Worm (Caenorhabditis elegans): Measurements from ENCODE around the gene alr-1.

The alr-1 gene

ce11 chrX:11125520-11125919 lies at the start of gene alr-1:
Gene alr-1, minus strand, starts transcription at chrX:11125620.
- TF ChIP-seq lsy-12 (tag; optimal IDR thresholded peaks at IDR 0.05) = no peak
- no peak for TF ChIP-seq zag-1 (tag; optimal IDR thresholded peaks at IDR 0.05)
- no peak for TF ChIP-seq ceh-28 (tag; optimal IDR thresholded peaks at IDR 0.05)
- no peak for TF ChIP-seq egl-27 (tag; optimal IDR thresholded peaks at IDR 0.05)
- TF ChIP-seq elt-2 (tag; optimal IDR thresholded peaks at IDR 0.05) = no peak
- TF ChIP-seq egl-5 (tag; optimal IDR thresholded peaks at IDR 0.05) = no peak
- no peak for TF ChIP-seq jun-1 (tag; optimal IDR thresholded peaks at IDR 0.05)
- no peak for TF ChIP-seq ceh-16 (tag; optimal IDR thresholded peaks at IDR 0.05)
- no peak for TF ChIP-seq snpc-4 (tag; optimal IDR thresholded peaks at IDR 0.05)
- no peak for TF ChIP-seq pqm-1 (tag; optimal IDR thresholded peaks at IDR 0.05)
- no peak for TF ChIP-seq ceh-9 (tag; optimal IDR thresholded peaks at IDR 0.05)
- no peak for TF ChIP-seq nfya-1 (tag; optimal IDR thresholded peaks at IDR 0.05; ENCODE audit: insufficient read depth)
- TF ChIP-seq nhr-77 (tag; optimal IDR thresholded peaks at IDR 0.05) = no peak
- TF ChIP-seq nhr-23 (tag; optimal IDR thresholded peaks at IDR 0.05) = no peak
- TF ChIP-seq ceh-82 (tag; optimal IDR thresholded peaks at IDR 0.05) = no peak
- no peak for TF ChIP-seq mml-1 (tag; optimal IDR thresholded peaks at IDR 0.05)
- no peak for TF ChIP-seq nhr-11 (tag; optimal IDR thresholded peaks at IDR 0.05)
- TF ChIP-seq fkh-2 (tag; optimal IDR thresholded peaks at IDR 0.05) = no peak
- TF ChIP-seq ZK546.5 (tag; optimal IDR thresholded peaks at IDR 0.05) = no peak
- no peak for TF ChIP-seq lin-39 (tag; optimal IDR thresholded peaks at IDR 0.05)

DNA sequence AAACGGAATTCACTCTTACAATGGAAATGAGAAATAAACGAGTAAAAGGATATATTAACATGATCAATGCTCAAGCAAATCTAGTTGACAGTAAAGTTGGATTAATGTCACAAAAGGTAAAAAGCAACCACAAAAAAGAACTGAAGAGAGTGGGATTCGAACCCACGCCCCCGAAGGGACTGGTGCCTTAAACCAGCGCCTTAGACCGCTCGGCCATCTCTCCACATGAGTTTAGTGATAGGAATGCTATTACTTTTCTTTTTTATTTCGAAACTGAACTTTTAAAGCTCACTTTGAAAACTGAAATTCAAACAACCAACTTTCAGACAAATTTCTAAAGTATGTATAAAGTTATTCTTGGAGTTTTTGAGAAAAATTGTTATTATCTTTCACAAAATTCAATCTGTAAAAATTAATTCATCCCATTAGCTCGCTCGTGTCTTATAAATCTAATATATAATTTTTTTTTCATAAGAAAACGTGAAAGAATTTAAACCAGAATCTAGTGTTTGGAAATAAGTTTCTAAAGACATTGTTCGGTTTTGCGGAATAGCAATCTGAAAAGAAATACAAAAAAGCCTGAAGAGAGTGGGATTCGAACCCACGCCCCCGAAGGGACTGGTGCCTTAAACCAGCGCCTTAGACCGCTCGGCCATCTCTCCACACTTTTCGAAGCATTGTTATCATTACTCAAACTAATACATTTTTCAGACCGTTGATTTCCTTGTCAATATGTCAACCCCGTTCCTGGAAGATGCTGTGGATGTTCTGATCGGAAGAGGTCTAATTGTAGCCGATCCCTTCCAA lies 37.6 kb upstream of the alr-1 start:
- TF ChIP-seq elt-2 (tag; optimal IDR thresholded peaks at IDR 0.05) = peak; percentile 33
- no peak for TF ChIP-seq ama-1 (optimal IDR thresholded peaks at IDR 0.05)
- TF ChIP-seq nhr-43 (tag; optimal IDR thresholded peaks at IDR 0.05; ENCODE audit: poor library complexity, severe bottlenecking) = peak; percentile 18

DNA sequence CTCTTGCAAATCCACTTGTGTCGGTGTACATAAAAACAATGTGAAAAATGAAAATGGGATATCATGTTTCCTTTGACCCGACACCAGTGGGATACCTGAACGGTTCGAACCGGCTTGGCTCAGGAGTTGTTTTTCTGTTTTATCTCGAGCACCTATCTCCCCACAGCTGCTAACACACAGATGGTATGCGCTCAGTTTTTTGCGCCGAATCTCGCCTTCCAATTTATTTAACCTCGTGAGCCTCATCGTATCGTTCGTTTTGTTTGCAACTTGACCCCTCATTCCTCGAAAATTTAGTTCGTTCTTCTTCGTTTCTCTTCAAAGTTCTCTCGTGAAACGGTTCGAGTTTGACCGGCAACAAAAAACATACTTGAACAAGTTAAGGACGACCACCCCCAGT lies 35.1 kb upstream of the alr-1 start, which contains the start of gene C05C9.1:
TSS of gene C05C9.1 (plus strand) at position 301 of the 400 bp plus-strand sequence.
- TF ChIP-seq nhr-25 (tag; optimal IDR thresholded peaks at IDR 0.05) (no peak), nhr-43 (tag; optimal IDR thresholded peaks at IDR 0.05; ENCODE audit: poor library complexity, severe bottlenecking) (no peak), lsy-12 (tag; optimal IDR thresholded peaks at IDR 0.05) (no peak), jun-1 (tag; optimal IDR thresholded peaks at IDR 0.05) (no peak), fkh-10 (GFP tag; optimal IDR thresholded peaks at IDR 0.05) (no peak), ztf-4 (tag; optimal IDR thresholded peaks at IDR 0.05) (no peak), ceh-28 (tag; optimal IDR thresholded peaks at IDR 0.05) (no peak), nhr-76 (tag; optimal IDR thresholded peaks at IDR 0.05) (no peak), nhr-237 (tag; optimal IDR thresholded peaks at IDR 0.05) (no peak), unc-62 (GFP tag; optimal IDR thresholded peaks at IDR 0.05) (no peak), ztf-11 (tag; optimal IDR thresholded peaks at IDR 0.05) (no peak), lin-39 (tag; optimal IDR thresholded peaks at IDR 0.05) (no peak), nhr-23 (tag; optimal IDR thresholded peaks at IDR 0.05) (no peak), tbx-2 (tag; optimal IDR thresholded peaks at IDR 0.05) (no peak), ceh-16 (tag; optimal IDR thresholded peaks at IDR 0.05) (no peak), egl-5 (tag; optimal IDR thresholded peaks at IDR 0.05) (no peak), elt-2 (tag; optimal IDR thresholded peaks at IDR 0.05) (no peak), R02D3.7 (tag; optimal IDR thresholded peaks at IDR 0.05) (no peak)

ce11 chrX:11152720-11153119 lies 27.3 kb upstream of the alr-1 start, which contains the start of the genes C05C9.3 and C05C9.2:
Gene C05C9.3, minus strand, starts transcription at chrX:11152820.
Gene C05C9.2, plus strand, starts transcription at chrX:11153065.
- no peak for TF ChIP-seq lsy-12 (tag; optimal IDR thresholded peaks at IDR 0.05)
- TF ChIP-seq pqm-1 (tag; optimal IDR thresholded peaks at IDR 0.05) = no peak
- TF ChIP-seq egl-5 (tag; optimal IDR thresholded peaks at IDR 0.05) = no peak
- TF ChIP-seq R02D3.7 (tag; optimal IDR thresholded peaks at IDR 0.05) = no peak
- no peak for TF ChIP-seq elt-1 (tag; optimal IDR thresholded peaks at IDR 0.05)
- no peak for TF ChIP-seq fkh-2 (tag; optimal IDR thresholded peaks at IDR 0.05)

DNA sequence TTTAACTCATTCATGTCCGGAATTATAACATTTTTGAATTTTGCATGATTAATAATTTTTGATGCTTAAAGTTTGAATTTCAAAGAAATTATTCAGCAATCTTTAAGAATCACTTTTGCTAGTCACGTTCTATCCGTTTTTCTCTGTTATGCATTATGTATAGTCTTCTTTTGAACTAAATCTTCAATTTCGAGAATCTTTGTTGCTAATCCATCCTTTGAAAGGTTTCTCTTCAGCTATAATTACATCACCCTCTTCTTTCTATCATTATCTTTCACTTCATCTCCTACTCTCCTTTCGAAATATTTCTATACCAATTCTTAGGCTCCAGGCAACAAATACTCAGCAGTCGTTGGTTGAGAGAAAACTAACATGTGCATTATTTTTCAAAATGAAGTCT lies 26.1 kb upstream of the alr-1 start:
- no peak for TF ChIP-seq ceh-28 (tag; optimal IDR thresholded peaks at IDR 0.05)
- no peak for TF ChIP-seq elt-2 (tag; optimal IDR thresholded peaks at IDR 0.05)
- TF ChIP-seq fkh-10 (GFP tag; optimal IDR thresholded peaks at IDR 0.05) = no peak
- no peak for TF ChIP-seq jun-1 (tag; optimal IDR thresholded peaks at IDR 0.05)

All from whole organism, L3 larva.